Worm (Caenorhabditis elegans): ENCODE results near the gene csn-6.

The csn-6 gene

DNA sequence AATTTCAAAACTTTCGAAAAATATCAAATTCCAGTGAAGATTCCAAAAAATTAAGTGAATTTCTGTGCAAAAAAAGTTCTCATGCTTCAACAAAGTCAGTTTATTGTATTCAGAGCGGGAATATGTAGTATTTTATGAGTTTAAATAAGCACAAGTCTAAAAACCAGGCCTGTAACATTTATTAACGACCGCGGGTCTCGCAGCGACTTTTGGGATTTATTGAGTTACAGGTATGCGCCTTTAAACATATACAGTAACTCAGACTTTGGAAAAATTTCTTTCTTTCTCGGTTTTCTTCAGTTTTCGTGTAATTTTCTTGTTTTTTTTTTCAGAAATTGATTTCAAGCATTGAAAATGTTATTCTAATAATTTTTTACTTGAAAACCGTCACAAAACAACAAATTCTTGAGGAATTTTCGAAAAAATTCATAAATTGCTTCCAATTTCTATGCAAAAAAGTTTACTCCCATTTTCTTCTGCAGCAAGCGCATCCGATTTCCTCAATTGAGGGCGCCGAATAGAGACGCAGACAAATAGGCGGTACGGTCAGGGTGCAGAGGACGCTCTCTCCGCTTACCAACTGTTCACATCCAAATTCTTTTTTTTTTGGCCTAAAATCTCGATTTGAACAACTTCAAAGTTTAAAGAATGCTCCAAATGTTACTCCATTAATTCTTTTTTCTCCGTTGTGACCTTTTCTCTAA lies 10.9 kb downstream of the csn-6 start:
- no peak for TF ChIP-seq unc-62 (GFP tag; optimal IDR thresholded peaks at IDR 0.05)

DNA sequence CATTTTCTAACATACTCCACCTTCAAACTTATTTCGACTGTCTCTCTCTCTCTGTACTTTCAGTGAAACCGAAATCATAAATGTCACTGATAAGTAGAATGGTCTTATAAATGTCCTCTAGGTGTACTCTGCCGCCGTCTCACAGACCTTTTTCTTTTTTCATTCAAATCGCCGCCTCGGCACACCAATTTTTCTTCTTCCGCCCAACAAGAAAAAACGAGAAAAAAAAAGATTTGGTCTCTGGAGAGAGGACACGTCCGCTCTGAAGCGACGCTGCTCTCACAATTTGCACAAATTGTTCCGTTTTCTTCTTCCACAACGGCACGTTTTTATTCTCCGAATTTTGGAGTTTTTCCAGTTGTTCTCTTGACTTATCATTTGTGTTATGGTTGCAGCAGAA lies 12.5 kb downstream of the csn-6 start:
- no peak for TF ChIP-seq unc-62 (GFP tag; optimal IDR thresholded peaks at IDR 0.05)

DNA sequence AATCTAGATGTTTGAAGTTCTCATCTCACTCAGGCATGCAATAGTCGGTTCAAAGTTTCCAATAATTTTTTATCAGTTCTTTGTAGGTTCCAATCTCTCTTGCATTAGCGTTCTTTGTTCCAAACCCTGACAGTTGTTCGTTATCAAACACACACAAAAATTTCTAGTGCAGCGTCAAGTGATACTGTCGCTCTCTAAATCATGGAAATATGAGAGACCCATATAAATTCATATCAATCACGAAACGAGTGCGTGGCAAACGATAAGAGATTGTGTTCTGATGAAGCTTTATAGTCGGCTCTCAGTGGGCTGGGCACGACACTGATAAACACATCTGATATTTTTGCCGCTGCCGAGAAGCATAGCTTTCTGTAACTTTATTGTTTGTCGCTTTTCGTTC lies 13.6 kb downstream of the csn-6 start:
- no peak for TF ChIP-seq unc-62 (GFP tag; optimal IDR thresholded peaks at IDR 0.05)

DNA sequence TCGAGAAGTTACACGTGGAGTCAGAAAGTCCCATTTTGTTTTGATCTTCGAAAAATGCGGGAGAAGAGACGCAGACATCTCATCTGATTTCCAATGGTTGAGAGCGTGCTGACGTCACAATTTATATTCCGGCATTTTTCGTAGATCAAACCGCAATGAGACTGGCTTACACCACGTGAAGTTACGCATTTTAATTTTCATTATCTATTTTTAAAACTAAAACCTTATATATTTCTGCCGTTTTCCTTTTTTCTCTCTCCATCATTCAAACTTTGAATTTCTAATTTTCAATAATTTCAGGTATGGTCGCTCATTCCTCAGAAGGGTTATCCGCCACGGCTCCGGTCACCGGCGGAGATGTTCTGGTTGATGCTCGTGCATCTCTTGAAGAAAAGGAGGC lies 14.7 kb downstream of the csn-6 start, which contains the start of gene fat-1:
Gene fat-1 (plus strand): TSS at position 301 of the 400 bp plus-strand sequence.
- no peak for TF ChIP-seq unc-62 (GFP tag; optimal IDR thresholded peaks at IDR 0.05)

DNA sequence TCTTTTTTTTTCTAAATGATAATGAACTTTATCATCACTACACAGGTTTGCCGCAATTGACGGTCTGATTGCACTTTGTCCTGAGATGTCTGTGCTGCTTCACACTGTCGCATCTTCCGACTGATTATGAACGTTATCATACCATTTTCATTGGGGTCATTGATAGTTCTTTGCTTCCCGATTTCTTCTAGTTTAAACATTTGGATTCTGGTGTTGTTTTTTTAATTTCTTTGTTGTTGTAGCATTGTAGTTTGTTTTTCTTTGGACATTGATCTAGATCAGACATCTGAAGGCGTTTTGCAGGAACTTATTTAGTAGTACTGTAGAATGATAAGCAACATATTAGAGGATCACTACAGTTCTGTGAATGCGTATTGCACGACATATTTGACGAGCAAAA lies 18.1 kb downstream of the csn-6 start:
- TF ChIP-seq unc-62 (GFP tag; optimal IDR thresholded peaks at IDR 0.05): no peak

DNA sequence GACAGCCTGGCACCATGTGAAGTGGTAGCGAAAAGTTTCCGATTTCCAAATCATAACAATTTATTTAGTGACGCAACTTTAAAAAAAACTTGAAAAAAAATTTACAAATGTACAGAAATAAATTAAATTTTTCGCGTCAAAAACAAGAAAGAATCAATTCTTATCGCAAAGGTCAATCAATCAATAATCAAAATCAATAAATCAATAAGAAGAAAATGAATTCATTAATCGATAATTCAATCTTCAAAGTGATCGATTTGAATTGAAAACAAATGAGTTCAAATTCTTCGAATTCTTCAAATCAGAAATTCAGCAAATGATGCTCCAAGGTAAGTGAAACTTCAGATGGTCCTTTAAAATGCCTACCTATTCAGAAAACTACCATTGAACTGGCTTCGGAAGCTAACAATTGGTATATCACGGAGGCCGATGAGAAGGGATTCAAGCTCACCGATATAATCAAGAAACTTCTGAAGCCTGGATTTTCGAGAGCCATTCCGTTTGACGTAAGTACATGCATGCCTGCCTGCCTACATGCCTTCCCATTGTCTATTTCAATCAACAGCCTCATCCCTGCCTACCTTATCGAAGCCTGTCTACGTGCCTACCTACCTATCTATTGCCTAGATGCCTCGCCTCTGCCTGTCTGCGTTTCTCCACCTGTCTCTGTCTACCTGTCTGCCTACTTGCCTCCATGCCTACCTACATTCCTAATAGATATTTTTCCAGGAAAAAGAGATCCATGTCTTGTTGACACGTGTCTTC lies 19.4 kb downstream of the csn-6 start:
- no peak for TF ChIP-seq unc-62 (GFP tag; optimal IDR thresholded peaks at IDR 0.05)

DNA sequence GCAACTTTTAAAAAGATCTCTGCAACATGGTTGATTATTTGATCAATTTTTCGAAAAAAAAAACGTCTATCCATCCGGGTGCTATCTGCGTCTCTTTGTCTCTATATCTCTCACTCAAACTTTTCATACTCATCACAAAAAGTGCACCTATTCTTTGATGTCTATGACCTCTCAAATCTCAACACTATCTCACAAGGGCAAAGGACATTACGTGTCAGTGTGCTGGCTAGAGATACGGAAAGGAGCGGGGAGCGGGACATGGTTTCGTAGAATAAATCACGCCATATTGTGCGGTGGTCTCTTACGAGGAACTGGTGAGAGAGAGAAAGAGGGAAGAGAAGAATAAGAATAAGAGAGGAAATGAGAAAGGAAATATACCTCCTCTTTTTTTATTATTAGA lies 21.8 kb downstream of the csn-6 start:
- no peak for TF ChIP-seq unc-62 (GFP tag; optimal IDR thresholded peaks at IDR 0.05)

DNA sequence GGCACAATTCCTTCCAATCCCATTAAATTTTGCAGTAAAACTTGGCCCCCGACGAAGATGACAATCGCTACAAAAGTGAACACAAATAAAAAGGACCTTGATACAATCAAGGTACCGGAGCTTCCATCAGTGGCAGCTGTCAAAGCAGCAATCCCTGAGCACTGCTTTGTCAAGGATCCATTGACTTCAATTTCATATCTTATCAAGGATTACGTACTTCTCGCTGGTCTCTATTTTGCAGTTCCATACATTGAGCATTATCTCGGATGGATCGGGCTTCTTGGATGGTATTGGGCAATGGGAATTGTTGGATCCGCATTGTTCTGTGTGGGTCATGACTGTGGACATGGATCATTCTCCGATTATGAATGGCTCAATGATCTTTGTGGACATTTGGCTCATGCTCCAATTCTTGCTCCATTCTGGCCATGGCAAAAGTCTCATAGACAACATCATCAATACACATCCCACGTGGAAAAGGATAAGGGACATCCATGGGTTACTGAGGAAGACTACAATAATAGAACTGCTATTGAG lies 23.3 kb downstream of the csn-6 start, which contains the start of gene fat-2:
Gene fat-2 (plus strand): TSS at position 51 of the 537 bp plus-strand sequence.
- TF ChIP-seq unc-62 (GFP tag; optimal IDR thresholded peaks at IDR 0.05): no peak

DNA sequence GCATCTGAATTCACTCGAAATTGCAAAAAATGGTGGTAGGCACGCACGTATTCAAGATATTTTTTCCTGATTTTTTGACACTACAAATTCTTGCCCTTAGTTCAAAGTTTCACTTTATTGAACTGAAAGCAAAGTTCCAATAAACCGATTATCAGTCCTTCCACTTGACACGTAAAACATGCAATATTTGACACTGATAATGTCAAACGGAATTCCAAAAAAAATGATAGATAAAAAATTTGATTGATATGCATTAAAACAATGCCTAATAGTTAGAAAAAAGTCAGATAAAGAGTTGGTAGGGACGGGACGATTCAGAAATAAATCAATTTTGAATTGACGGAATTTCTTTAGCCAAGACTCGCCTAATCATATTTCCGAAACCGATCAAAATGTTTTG lies 26.4 kb downstream of the csn-6 start:
- no peak for TF ChIP-seq unc-62 (GFP tag; optimal IDR thresholded peaks at IDR 0.05)

DNA sequence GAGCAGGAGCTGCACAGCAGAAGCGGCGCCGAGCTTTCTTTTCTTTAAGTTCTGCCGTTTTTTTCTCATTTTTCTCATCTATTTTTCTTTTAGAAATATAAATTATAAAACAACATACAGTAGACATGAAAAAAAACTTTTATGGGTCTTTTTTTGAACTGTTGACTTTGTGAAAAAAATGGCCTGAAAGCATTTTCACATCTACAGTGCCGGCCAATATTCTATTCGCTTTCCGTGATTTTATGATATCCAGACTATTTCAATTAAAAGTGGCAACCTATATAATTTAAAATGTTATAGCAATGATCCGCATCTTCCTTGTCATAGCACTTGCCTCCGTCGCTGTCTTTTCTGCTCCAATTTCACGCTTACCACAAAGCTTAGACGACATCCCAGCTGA lies 27.4 kb downstream of the csn-6 start, which contains the start of gene far-6:
Gene far-6 (plus strand): TSS at position 301 of the 400 bp plus-strand sequence.
- no peak for TF ChIP-seq unc-62 (GFP tag; optimal IDR thresholded peaks at IDR 0.05)

DNA sequence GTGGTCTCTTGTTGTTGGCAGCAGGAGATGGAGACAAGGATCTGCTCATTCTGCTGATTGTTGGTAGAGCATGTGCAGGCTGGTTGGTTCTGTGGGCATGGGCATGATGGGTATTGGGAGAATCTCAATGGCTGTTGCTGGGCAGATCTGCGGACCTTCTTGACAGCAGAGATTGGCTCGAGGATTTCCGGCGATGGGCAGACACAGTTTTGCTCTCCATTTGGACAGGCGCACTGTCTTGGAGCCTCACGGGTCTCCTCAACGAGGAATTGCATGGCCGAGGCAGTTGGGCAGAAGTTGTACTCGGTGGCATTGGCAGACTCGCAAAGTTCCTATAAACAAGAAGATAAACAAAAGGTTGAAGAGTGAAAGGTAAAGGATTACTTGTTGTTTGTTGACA lies 29.9 kb downstream of the csn-6 start:
- no peak for TF ChIP-seq unc-62 (GFP tag; optimal IDR thresholded peaks at IDR 0.05)

DNA sequence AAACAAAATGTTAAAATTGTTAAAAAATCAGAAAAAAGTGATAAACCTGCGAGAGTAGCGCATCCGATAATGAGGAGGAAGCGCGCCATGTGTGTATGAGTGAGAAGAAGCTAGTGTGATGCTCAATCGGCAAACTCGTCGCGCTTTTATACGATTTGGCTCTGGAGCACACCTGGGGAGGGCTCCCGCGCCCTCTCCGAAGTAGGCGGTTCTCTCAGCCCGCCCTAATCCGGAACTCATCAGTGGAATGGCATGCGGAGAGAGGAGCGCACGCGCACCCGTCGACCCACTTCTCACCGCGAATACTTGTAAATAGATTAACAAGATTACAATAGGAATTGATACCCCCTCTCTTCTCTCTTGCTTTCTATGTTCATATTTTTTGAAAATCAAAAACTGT lies 30.7 kb downstream of the csn-6 start, which contains the start of gene pqn-74:
Gene pqn-74 (minus strand): TSS at position 122 of the 400 bp plus-strand sequence.
- no peak for TF ChIP-seq unc-62 (GFP tag; optimal IDR thresholded peaks at IDR 0.05)

DNA sequence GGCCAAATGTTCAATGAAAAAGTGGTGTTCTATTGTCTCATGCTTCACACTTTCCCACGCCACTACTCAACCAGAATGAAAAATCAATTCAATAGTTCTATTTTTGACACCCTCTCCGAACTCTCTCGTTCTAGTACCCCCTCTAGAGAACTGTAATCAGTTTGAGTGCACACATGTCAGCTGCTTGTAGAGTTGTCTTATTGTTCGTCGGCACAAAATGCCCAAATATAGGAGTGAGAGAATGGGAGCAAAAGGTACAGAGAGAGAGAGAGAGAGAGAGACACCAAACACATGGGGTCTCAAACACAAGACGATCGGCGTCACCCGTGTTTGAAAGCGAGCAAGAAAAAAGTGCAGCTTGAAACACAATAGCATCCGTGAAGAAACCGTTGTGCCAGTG lies 33.7 kb downstream of the csn-6 start:
- TF ChIP-seq unc-62 (GFP tag; optimal IDR thresholded peaks at IDR 0.05): no peak

DNA sequence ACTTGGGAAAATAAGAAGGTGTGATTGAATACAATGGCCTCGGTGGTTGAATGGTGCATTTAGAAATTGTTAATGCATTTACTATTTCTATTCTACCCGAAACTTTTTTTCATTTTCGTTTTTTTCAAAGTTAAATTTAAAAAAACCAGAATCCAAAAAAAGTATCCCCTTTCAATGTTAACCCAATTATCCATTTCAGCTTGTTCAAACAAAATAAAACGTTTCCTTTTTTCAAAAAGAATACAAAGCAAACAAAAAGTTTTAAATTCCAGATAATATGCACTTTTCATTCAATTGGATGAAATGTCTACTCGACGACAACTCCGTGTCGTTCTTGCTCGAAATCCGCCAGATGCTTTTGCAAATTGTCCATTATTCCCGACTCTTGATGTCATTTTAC lies 41.9 kb downstream of the csn-6 start, which contains the start of gene W02A2.5:
Gene W02A2.5 (plus strand): TSS at position 301 of the 400 bp plus-strand sequence.
- TF ChIP-seq unc-62 (GFP tag; optimal IDR thresholded peaks at IDR 0.05): no peak

DNA sequence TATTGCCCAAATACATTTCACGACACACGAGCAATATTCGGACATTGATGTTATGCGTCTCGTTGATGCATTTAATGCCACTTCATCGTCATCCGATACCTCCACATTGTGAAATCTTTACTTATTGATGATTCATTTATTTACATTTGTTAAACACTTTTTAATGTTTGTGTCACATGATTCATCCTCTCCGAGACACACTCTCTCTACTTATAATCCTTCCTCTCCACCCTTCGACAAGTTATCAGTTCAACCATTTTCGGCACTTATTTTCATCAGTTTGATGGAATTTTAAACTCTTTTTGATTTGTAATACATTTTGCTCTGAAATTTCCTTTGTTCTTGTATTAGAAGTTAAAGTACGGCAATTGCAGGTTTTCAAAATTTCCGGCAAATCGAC lies 45.5 kb downstream of the csn-6 start:
- no peak for TF ChIP-seq unc-62 (GFP tag; optimal IDR thresholded peaks at IDR 0.05)

DNA sequence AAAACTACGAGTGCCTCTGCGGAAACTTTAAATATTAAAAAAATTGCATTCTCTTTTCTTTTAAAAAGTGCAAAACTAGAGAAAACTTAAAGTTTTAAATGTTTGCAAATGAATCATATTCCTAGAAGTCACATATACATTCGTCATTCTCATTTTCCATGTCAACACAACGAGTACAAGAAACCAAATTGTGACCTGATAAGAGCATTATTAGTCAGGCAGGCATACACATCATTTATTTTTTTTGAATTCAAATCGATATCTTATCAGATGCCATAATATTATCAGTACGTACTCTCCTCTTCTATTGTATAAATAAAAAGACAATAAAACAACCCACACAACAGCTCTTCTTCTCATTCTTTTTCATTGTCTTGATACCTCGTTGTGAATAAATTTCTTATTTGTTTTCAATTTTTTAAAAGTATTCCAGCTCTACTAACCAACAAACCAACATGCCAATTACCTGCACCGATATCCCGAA lies 46.6 kb downstream of the csn-6 start, which contains the start of gene W02A2.9:
Gene W02A2.9 (plus strand): TSS at position 434 of the 484 bp plus-strand sequence.
- TF ChIP-seq unc-62 (GFP tag; optimal IDR thresholded peaks at IDR 0.05): no peak
